Worm (Caenorhabditis elegans) whole organism, mixed stage, embryonic: Measurements from ENCODE around the gene kvs-4.

Source experiments
- elt-1 ChIP-seq: sonication (generic microtip); optimal IDR thresholded peaks from 2 replicates; lab custom pipeline; 2017; ENCODE audit warnings: missing genetic modification characterization, mild to moderate bottlenecking, missing compliant biosample characterization, antibody characterized with exemption, moderate library complexity, borderline replicate concordance; ENCODE audit not compliant: insufficient read depth
- elt-3 ChIP-seq: fragments of 150-350 bp; optimal IDR thresholded peaks from 2 replicates; lab custom pipeline; 2014; ENCODE audit warnings: missing biosample characterization, missing genetic modification characterization
- lin-32 ChIP-seq: fragments of 200-800 bp; sonication (Bioruptor generic); optimal IDR thresholded peaks from 2 replicates; lab custom pipeline; 2018; ENCODE audit warnings: mild to moderate bottlenecking, missing genetic modification characterization, missing compliant biosample characterization
- mep-1 ChIP-seq: fragments of 150-350 bp; optimal IDR thresholded peaks from 2 replicates; lab custom pipeline; 2017; ENCODE audit warnings: missing biosample characterization, missing genetic modification reagents, missing genetic modification characterization, inconsistent platforms
- nhr-12 ChIP-seq: fragments of 150-350 bp; optimal IDR thresholded peaks from 2 replicates; lab custom pipeline; 2014; ENCODE audit warnings: missing biosample characterization, missing genetic modification characterization
- nhr-28 ChIP-seq: fragments of 150-350 bp; optimal IDR thresholded peaks from 2 replicates; lab custom pipeline; 2014; ENCODE audit warnings: missing biosample characterization, missing genetic modification characterization
- snpc-4 ChIP-seq: fragments of 150-350 bp; optimal IDR thresholded peaks from 2 replicates; lab custom pipeline; 2014; ENCODE audit warnings: missing biosample characterization, missing genetic modification characterization
- unc-39 ChIP-seq: fragments of 150-350 bp; optimal IDR thresholded peaks from 2 replicates; lab custom pipeline; 2014; ENCODE audit warnings: missing biosample characterization, missing genetic modification characterization
- zip-8 ChIP-seq: fragments of 150-350 bp; optimal IDR thresholded peaks from 2 replicates; lab custom pipeline; 2014; ENCODE audit warnings: missing biosample characterization, missing genetic modification characterization

DNA sequence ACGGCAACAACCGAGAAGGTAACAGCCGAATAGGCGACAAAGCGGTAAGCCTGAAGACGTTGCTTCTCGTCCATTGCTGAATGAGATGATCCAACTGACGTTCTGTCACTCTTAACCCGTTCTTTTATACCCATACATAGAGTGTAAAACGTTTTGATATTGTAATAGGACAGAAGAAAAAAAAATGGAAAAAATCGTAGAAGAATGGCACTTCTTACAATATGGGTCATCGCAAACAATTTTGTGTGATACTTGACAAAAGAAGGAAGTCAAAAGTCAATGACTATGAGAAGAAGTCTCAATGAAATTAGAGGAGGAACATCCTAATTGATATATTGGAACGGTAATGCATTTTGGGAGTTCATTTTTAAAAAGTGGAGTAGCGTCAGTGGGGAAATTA lies 29.2 kb upstream of the kvs-4 start, which contains the start of gene col-92:
- TF ChIP-seq zip-8 (tag; lab: Kevin White, UChicago), result no peak
- no peak for TF ChIP-seq lin-32 (GFP tag; lab: Kevin White, UChicago)
- TF ChIP-seq snpc-4, result no peak
- TF ChIP-seq nhr-28 (tag; lab: Kevin White, UChicago), result no peak
- no peak for TF ChIP-seq nhr-12 (tag; lab: Kevin White, UChicago)
- no peak for TF ChIP-seq elt-1 (tag; lab: Kevin White, UChicago)
- no peak for TF ChIP-seq elt-3
- TF ChIP-seq mep-1, result no peak
- no peak for TF ChIP-seq unc-39 (tag; lab: Kevin White, UChicago)
